Fruit fly (Drosophila melanogaster) whole organism, embryonic: Measurements from ENCODE around the gene Mlc-c.

Experiments used
- Asciz ChIP-seq: fragments of 200-800 bp; sonication (Bioruptor generic); optimal IDR thresholded peaks from 2 replicates; lab custom pipeline; 2017; ENCODE audit warnings: missing biosample characterization, mild to moderate bottlenecking, missing genetic modification characterization, missing genetic modification reagents
- Atf-2 ChIP-seq: fragments of 200-800 bp; sonication (Bioruptor generic); optimal IDR thresholded peaks from 2 replicates; lab custom pipeline; 2016; ENCODE audit warnings: missing biosample characterization, missing genetic modification characterization
- B-H1 ChIP-seq: fragments of 200-800 bp; sonication (Bioruptor generic); IDR thresholded peaks from 3 replicates; pipeline ENCODE4 v1.3.6; 2022; ENCODE audit warnings: missing biosample characterization, missing genetic modification characterization
- CG11560 ChIP-seq: fragments of 200-800 bp; sonication (Bioruptor generic); IDR thresholded peaks from 3 replicates; pipeline ENCODE4 v1.3.6; 2022; ENCODE audit warnings: missing biosample characterization, missing genetic modification characterization
- CG14441 ChIP-seq: fragments of 200-800 bp; sonication (Bioruptor generic); IDR thresholded peaks from 2 replicates; pipeline ENCODE4 v1.3.6; 2022; ENCODE audit warnings: missing biosample characterization, missing genetic modification characterization
- CG1647 ChIP-seq: fragments of 200-800 bp; sonication (Bioruptor generic); optimal IDR thresholded peaks from 3 replicates; lab custom pipeline; 2016; ENCODE audit warnings: missing biosample characterization, missing genetic modification characterization
- CG17385 ChIP-seq: fragments of 200-800 bp; sonication (Bioruptor generic); optimal IDR thresholded peaks from 3 replicates; lab custom pipeline; 2018; ENCODE audit warnings: missing biosample characterization, mild to moderate bottlenecking, missing genetic modification characterization
- CG17802 ChIP-seq: fragments of 200-800 bp; sonication (Bioruptor generic); optimal IDR thresholded peaks from 2 replicates; lab custom pipeline; 2018; ENCODE audit warnings: missing biosample characterization, mild to moderate bottlenecking, missing genetic modification characterization, moderate library complexity
- CG18764 ChIP-seq: fragments of 200-800 bp; sonication (Bioruptor generic); optimal IDR thresholded peaks from 3 replicates; lab custom pipeline; 2016; ENCODE audit warnings: missing biosample characterization, missing genetic modification characterization
- CG6254 ChIP-seq: fragments of 200-800 bp; sonication (Bioruptor generic); optimal IDR thresholded peaks from 3 replicates; lab custom pipeline; 2017; ENCODE audit warnings: mild to moderate bottlenecking, missing biosample characterization, missing genetic modification reagents, missing genetic modification characterization
- CG6272 ChIP-seq: fragments of 200-800 bp; sonication (Bioruptor generic); IDR thresholded peaks from 2 replicates; pipeline ENCODE4 v1.3.6; 2022; ENCODE audit warnings: missing biosample characterization, missing genetic modification characterization
- CG6791 ChIP-seq: fragments of 200-800 bp; sonication (Bioruptor generic); IDR thresholded peaks from 3 replicates; pipeline ENCODE4 v1.3.6; 2022; ENCODE audit warnings: missing biosample characterization, missing genetic modification characterization; ENCODE audit not compliant: partially characterized antibody
- CG6854 ChIP-seq: fragments of 200-800 bp; sonication (Bioruptor generic); optimal IDR thresholded peaks from 3 replicates; lab custom pipeline; 2017; ENCODE audit warnings: missing biosample characterization, mild to moderate bottlenecking, missing genetic modification characterization
- CG7928 ChIP-seq: fragments of 200-800 bp; sonication (Bioruptor generic); optimal IDR thresholded peaks from 2 replicates; lab custom pipeline; 2017; ENCODE audit warnings: missing biosample characterization, mild to moderate bottlenecking, missing genetic modification characterization
- CG8089 ChIP-seq: fragments of 200-800 bp; sonication (Bioruptor generic); optimal IDR thresholded peaks from 3 replicates; lab custom pipeline; 2016; ENCODE audit warnings: missing biosample characterization, missing genetic modification characterization
- CG9215 ChIP-seq: fragments of 200-800 bp; sonication (Bioruptor generic); IDR thresholded peaks from 2 replicates; pipeline ENCODE4 v1.3.6; 2022; ENCODE audit warnings: missing biosample characterization, missing genetic modification characterization
- CkIIα-i1 ChIP-seq: fragments of 200-800 bp; sonication (Bioruptor generic); IDR thresholded peaks from 2 replicates; pipeline ENCODE4 v1.3.6; 2022; ENCODE audit warnings: missing biosample characterization, missing genetic modification characterization
- Dbx ChIP-seq: fragments of 200-800 bp; sonication (Bioruptor generic); IDR thresholded peaks from 3 replicates; pipeline ENCODE4 v1.3.6; 2022; ENCODE audit warnings: missing biosample characterization, missing genetic modification characterization
- Gsc ChIP-seq: fragments of 200-800 bp; sonication (Bioruptor generic); IDR thresholded peaks from 2 replicates; pipeline ENCODE4 v1.3.6; 2022; ENCODE audit warnings: missing biosample characterization, missing genetic modification characterization
- HHEX ChIP-seq: fragments of 200-800 bp; sonication (Bioruptor generic); optimal IDR thresholded peaks from 3 replicates; lab custom pipeline; 2017; ENCODE audit warnings: missing biosample characterization, mild to moderate bottlenecking, missing genetic modification characterization, missing genetic modification reagents
- HLH3B ChIP-seq: fragments of 200-800 bp; sonication (Bioruptor generic); IDR thresholded peaks from 2 replicates; pipeline ENCODE4 v1.3.6; 2022; ENCODE audit warnings: missing biosample characterization, missing genetic modification characterization
- HmgZ ChIP-seq: fragments of 200-800 bp; sonication (Bioruptor generic); optimal IDR thresholded peaks from 2 replicates; lab custom pipeline; 2018; ENCODE audit warnings: missing biosample characterization, mild to moderate bottlenecking, missing genetic modification characterization
- Hr51 ChIP-seq, 2 experiments: fragments of 200-800 bp; sonication (Bioruptor generic); optimal IDR thresholded peaks; 2 replicates in 1 of 2; 3 replicates in 1 of 2; lab custom pipeline; 2016 to 2018; ENCODE audit warnings: missing biosample characterization in 2 of 2, missing genetic modification characterization in 2 of 2, mild to moderate bottlenecking in 1 of 2, moderate library complexity in 1 of 2
- Oli ChIP-seq: fragments of 200-800 bp; sonication (Bioruptor generic); optimal IDR thresholded peaks from 2 replicates; lab custom pipeline; 2018; ENCODE audit warnings: missing biosample characterization, mild to moderate bottlenecking, missing genetic modification characterization, moderate library complexity
- Opbp ChIP-seq: fragments of 200-800 bp; sonication (Bioruptor generic); IDR thresholded peaks from 3 replicates; pipeline ENCODE4 v1.3.6; 2022; ENCODE audit warnings: missing biosample characterization, missing genetic modification characterization; ENCODE audit not compliant: partially characterized antibody
- Ravus ChIP-seq: fragments of 200-800 bp; sonication (Bioruptor generic); IDR thresholded peaks from 2 replicates; pipeline ENCODE4 v1.3.6; 2022; ENCODE audit warnings: missing biosample characterization, missing genetic modification characterization
- Side ChIP-seq: fragments of 200-800 bp; sonication (Bioruptor generic); optimal IDR thresholded peaks from 2 replicates; lab custom pipeline; 2016; ENCODE audit warnings: missing biosample characterization, missing genetic modification characterization
- ase ChIP-seq: fragments of 200-800 bp; sonication (Bioruptor generic); IDR thresholded peaks from 3 replicates; pipeline ENCODE4 v1.3.6; 2022; ENCODE audit warnings: missing biosample characterization, missing genetic modification characterization
- az2 ChIP-seq: fragments of 200-800 bp; sonication (Bioruptor generic); optimal IDR thresholded peaks from 3 replicates; lab custom pipeline; 2016; ENCODE audit warnings: missing biosample characterization, missing genetic modification characterization
- btn ChIP-seq: fragments of 200-800 bp; sonication (Bioruptor generic); optimal IDR thresholded peaks from 2 replicates; lab custom pipeline; 2016; ENCODE audit warnings: missing biosample characterization, missing genetic modification characterization
- dpn ChIP-seq, 2 experiments: fragments of 200-800 bp; sonication (Bioruptor generic); optimal IDR thresholded peaks; 3 replicates each; lab custom pipeline; 2016; ENCODE audit warnings: missing biosample characterization in 2 of 2, missing genetic modification characterization in 2 of 2
- eve ChIP-seq, 2 experiments: fragments of >200 bp; optimal IDR thresholded peaks; 2 replicates each; lab custom pipeline; 2017; ENCODE audit warnings: missing biosample characterization in 2 of 2, missing genetic modification characterization in 2 of 2
- hkb ChIP-seq, 2 experiments: fragments of 200-800 bp in 1 of 2; fragments of >200 bp in 1 of 2; sonication (Bioruptor generic) in 1 of 2; IDR thresholded peaks in 1 of 2; optimal IDR thresholded peaks in 1 of 2; 2 replicates each; pipeline versions ENCODE4 v1.3.6 to Lab custom; 2017 to 2022; ENCODE audit warnings: missing biosample characterization in 1 of 2, missing genetic modification characterization in 1 of 2
- kni ChIP-seq: fragments of 200-800 bp; sonication (Bioruptor generic); optimal IDR thresholded peaks from 3 replicates; lab custom pipeline; 2017; ENCODE audit warnings: mild to moderate bottlenecking, missing biosample characterization, missing genetic modification reagents, missing genetic modification characterization
- mam ChIP-seq: fragments of 200-800 bp; sonication (Bioruptor generic); optimal IDR thresholded peaks from 3 replicates; lab custom pipeline; 2016; ENCODE audit warnings: missing biosample characterization, missing genetic modification characterization
- mirr ChIP-seq: fragments of 200-800 bp; sonication (Bioruptor generic); optimal IDR thresholded peaks from 3 replicates; lab custom pipeline; 2018; ENCODE audit warnings: missing biosample characterization, mild to moderate bottlenecking, missing genetic modification characterization
- nerfin-1 ChIP-seq: fragments of 200-800 bp; sonication (Bioruptor generic); optimal IDR thresholded peaks from 3 replicates; lab custom pipeline; 2019; ENCODE audit warnings: missing biosample characterization, mild to moderate bottlenecking, missing genetic modification characterization, moderate library complexity
- pho ChIP-seq: fragments of 200-800 bp; sonication (Bioruptor generic); optimal IDR thresholded peaks from 2 replicates; lab custom pipeline; 2016; ENCODE audit warnings: missing biosample characterization, missing genetic modification characterization
- prd ChIP-seq, 3 experiments: fragments of >200 bp in 2 of 3; fragments of 200-800 bp in 1 of 3; sonication (Bioruptor generic) in 1 of 3; optimal IDR thresholded peaks in 2 of 3; IDR thresholded peaks in 1 of 3; 2 replicates in 2 of 3; 3 replicates in 1 of 3; pipeline versions ENCODE4 v1.3.6 to Lab custom; 2017 to 2022; ENCODE audit warnings: missing biosample characterization in 1 of 3, missing genetic modification characterization in 1 of 3
- ranshi ChIP-seq: fragments of 200-800 bp; sonication (Bioruptor generic); IDR thresholded peaks from 2 replicates; pipeline ENCODE4 v1.3.6; 2022; ENCODE audit warnings: missing biosample characterization, missing genetic modification characterization
- repo ChIP-seq: fragments of 200-800 bp; sonication (Bioruptor generic); optimal IDR thresholded peaks from 2 replicates; lab custom pipeline; 2016; ENCODE audit warnings: missing biosample characterization, missing genetic modification characterization
- salm ChIP-seq: fragments of 200-800 bp; sonication (Bioruptor generic); optimal IDR thresholded peaks from 2 replicates; lab custom pipeline; 2018; ENCODE audit warnings: missing biosample characterization, mild to moderate bottlenecking, missing genetic modification characterization
- sc ChIP-seq, 3 experiments: fragments of >200 bp in 2 of 3; fragments of 200-800 bp in 1 of 3; sonication (Bioruptor generic) in 1 of 3; optimal IDR thresholded peaks; 2 replicates in 2 of 3; 3 replicates in 1 of 3; lab custom pipeline; 2017; ENCODE audit warnings: mild to moderate bottlenecking in 1 of 3, missing biosample characterization in 1 of 3, missing genetic modification characterization in 1 of 3, missing genetic modification reagents in 1 of 3
- schlank ChIP-seq: fragments of 200-800 bp; sonication (Bioruptor generic); optimal IDR thresholded peaks from 2 replicates; lab custom pipeline; 2018; ENCODE audit warnings: missing biosample characterization, mild to moderate bottlenecking, missing genetic modification characterization
- sisA ChIP-seq: fragments of 200-800 bp; sonication (Bioruptor generic); IDR thresholded peaks from 2 replicates; pipeline ENCODE4 v1.3.6; 2022; ENCODE audit warnings: missing biosample characterization, missing genetic modification characterization
- ttk ChIP-seq: fragments of 200-800 bp; sonication (Bioruptor generic); IDR thresholded peaks from 2 replicates; pipeline ENCODE4 v2.1.2; 2022; ENCODE audit warnings: missing biosample characterization, missing genetic modification characterization
- tup ChIP-seq: fragments of 200-800 bp; sonication (Bioruptor generic); optimal IDR thresholded peaks from 2 replicates; lab custom pipeline; 2016; ENCODE audit warnings: missing biosample characterization, mild to moderate bottlenecking, missing genetic modification characterization, moderate library complexity

The Mlc-c gene

DNA sequence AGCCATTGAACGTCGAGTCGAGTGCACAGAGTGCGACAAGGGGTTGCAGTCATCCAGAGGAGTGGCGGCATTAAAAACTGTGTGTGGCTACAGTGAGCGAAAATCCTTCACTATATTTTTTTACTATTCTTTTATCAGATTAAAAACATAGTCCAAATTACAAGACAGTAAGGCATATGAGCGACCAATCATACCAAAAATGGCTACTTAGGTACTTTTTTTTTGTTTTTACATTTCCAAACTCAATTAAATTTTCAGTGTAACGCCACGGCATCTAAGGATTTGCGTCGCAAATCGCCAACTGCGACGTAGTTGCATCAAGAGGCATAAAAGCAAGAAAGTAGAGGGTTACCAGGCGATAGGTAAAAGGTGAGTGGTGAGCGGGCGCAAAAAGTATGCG is 16.7 kb upstream of the Mlc-c start (continued):
- TF ChIP-seq kni, result no peak
- no peak for TF ChIP-seq mam (GFP tag; lab: Kevin White, UChicago)
- TF ChIP-seq HmgZ (tag; lab: Kevin White, UChicago), result no peak
- no peak for TF ChIP-seq Opbp (GFP tag; lab: Robert Waterston, UW)
- TF ChIP-seq Side (GFP tag; lab: Kevin White, UChicago), result peak; percentile 29
- no peak for TF ChIP-seq prd (optimal IDR thresholded peaks at IDR 0.05; lab: Kevin White, UChicago)
- TF ChIP-seq prd (GFP tag; IDR thresholded peaks at IDR 0.05; lab: Robert Waterston, UW), result peak; percentile 64
- 0 out of 2 replicates have a peak, but pooled peaks have one; percentile 23 for TF ChIP-seq Gsc
- no peak; the same call in 2 of the 3 replicates for TF ChIP-seq CG11560 (tag; lab: Robert Waterston, UW)

DNA sequence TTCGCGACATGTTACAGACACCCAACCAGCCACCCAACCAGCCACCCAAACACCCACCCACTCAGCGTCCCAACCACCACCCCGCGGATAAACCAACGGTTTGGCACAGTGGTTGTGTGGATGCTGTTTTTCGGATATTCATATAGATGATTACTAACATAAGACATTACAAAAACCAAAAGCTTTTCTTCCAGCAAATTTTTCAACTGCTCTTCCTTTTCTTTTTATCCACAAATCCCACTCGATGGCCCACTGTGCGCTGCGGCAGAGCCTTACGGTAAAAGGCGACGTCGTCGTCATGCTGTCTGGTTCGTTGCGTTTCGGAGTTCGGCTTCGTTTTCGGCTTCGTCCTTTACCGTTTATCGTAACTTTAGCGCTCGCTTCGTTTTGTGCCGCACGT is 16.2 kb upstream of the Mlc-c start:
- TF ChIP-seq schlank, result peak; percentile 35
- TF ChIP-seq Ravus (GFP tag; lab: Robert Waterston, UW), result no peak
- TF ChIP-seq btn (GFP tag; lab: Kevin White, UChicago), result peak; percentile 4
- TF ChIP-seq CG6254 (GFP tag; lab: Kevin White, UChicago), result no peak
- TF ChIP-seq CG1647 (GFP tag; lab: Kevin White, UChicago), result peak; percentile 39
- no peak for TF ChIP-seq CG6791 (GFP tag; lab: Robert Waterston, UW)
- peak; percentile 18 for TF ChIP-seq CG17385 (GFP tag; lab: Kevin White, UChicago)
- TF ChIP-seq tup, result peak; percentile 9
- no peak for TF ChIP-seq sc (optimal IDR thresholded peaks at IDR 0.05; lab: Kevin White, UChicago)
- TF ChIP-seq sc (GFP tag; optimal IDR thresholded peaks at IDR 0.05; lab: Kevin White, UChicago), result no peak
- TF ChIP-seq pho (GFP tag; lab: Kevin White, UChicago), result peak; percentile 39
- TF ChIP-seq salm (tag; lab: Kevin White, UChicago), result peak; percentile 12
- peak in 1 of 2 experiments; percentile 58 for TF ChIP-seq Hr51 (GFP tag; optimal IDR thresholded peaks at IDR 0.05; lab: Kevin White, UChicago)
- TF ChIP-seq HLH3B (GFP tag; lab: Robert Waterston, UW), result peak; percentile 78
- TF ChIP-seq HHEX (GFP tag; lab: Kevin White, UChicago), result peak; percentile 25
- no peak for TF ChIP-seq CkIIα-i1 (GFP tag; lab: Robert Waterston, UW)
- peak; percentile 68 for TF ChIP-seq CG14441 (GFP tag; lab: Robert Waterston, UW)
- no peak for TF ChIP-seq CG18764
- peak; percentile 72 for TF ChIP-seq ase (GFP tag; lab: Robert Waterston, UW)
- no peak for TF ChIP-seq prd (optimal IDR thresholded peaks at IDR 0.05; lab: Kevin White, UChicago)
- TF ChIP-seq prd (GFP tag; IDR thresholded peaks at IDR 0.05; lab: Robert Waterston, UW), result peak; percentile 67
- TF ChIP-seq Asciz (GFP tag; lab: Kevin White, UChicago), result peak; percentile 19
- TF ChIP-seq dpn (GFP tag; optimal IDR thresholded peaks at IDR 0.05; lab: Kevin White, UChicago), result peak; percentile 25 to 27
- TF ChIP-seq Atf-2 (GFP tag; lab: Kevin White, UChicago), result peak; percentile 10
- peak; percentile 50 for TF ChIP-seq Side (GFP tag; lab: Kevin White, UChicago)
- peak; percentile 80 for TF ChIP-seq Dbx (GFP tag; lab: Robert Waterston, UW)
- no peak for TF ChIP-seq hkb (optimal IDR thresholded peaks at IDR 0.05; lab: Kevin White, UChicago)
- peak; percentile 69 for TF ChIP-seq hkb (GFP tag; IDR thresholded peaks at IDR 0.05; lab: Robert Waterston, UW)
- TF ChIP-seq CG8089, result peak; percentile 15
- no peak for TF ChIP-seq CG7928
- TF ChIP-seq nerfin-1 (tag; lab: Kevin White, UChicago), result no peak
- TF ChIP-seq repo, result peak; percentile 50
- TF ChIP-seq Opbp (GFP tag; lab: Robert Waterston, UW), result no peak
- TF ChIP-seq Oli (tag; lab: Kevin White, UChicago), result peak; percentile 52
- peak; percentile 50; the same call in 1 of the 2 replicates for TF ChIP-seq CG9215
- 0 out of 2 replicates have a peak, but pooled peaks have one; percentile 23 for TF ChIP-seq CG6272 (GFP tag; lab: Robert Waterston, UW)
- TF ChIP-seq sisA, result peak; percentile 61
- peak; percentile 61 for TF ChIP-seq CG6854 (GFP tag; lab: Kevin White, UChicago)
- TF ChIP-seq eve (GFP tag; optimal IDR thresholded peaks at IDR 0.05; lab: Kevin White, UChicago), result no peak
- TF ChIP-seq ttk, result peak; percentile 59
- TF ChIP-seq az2 (GFP tag; lab: Kevin White, UChicago), result peak; percentile 36
- peak; percentile 51; the same call in 2 of the 3 replicates for TF ChIP-seq B-H1
- peak; percentile 20 for TF ChIP-seq mirr (GFP tag; lab: Kevin White, UChicago)
- TF ChIP-seq ranshi (GFP tag; lab: Robert Waterston, UW), result peak; percentile 56
- peak; percentile 15 for TF ChIP-seq CG17802 (tag; lab: Kevin White, UChicago)
